Fruit fly (Drosophila melanogaster) whole organism, embryonic: ENCODE data around the gene CG46307.

ENCODE experiments used
- B-H1 ChIP-seq: fragments of 200-800 bp; sonication (Bioruptor generic); IDR thresholded peaks from 3 replicates; pipeline ENCODE4 v1.3.6; 2022; ENCODE audit warnings: missing biosample characterization, missing genetic modification characterization
- B-H2 ChIP-seq: fragments of 200-800 bp; sonication (Bioruptor generic); optimal IDR thresholded peaks from 2 replicates; lab custom pipeline; 2018; ENCODE audit warnings: missing biosample characterization, mild to moderate bottlenecking, missing genetic modification characterization
- CG1233 ChIP-seq: fragments of 200-800 bp; sonication (Bioruptor generic); optimal IDR thresholded peaks from 4 replicates; lab custom pipeline; 2018; ENCODE audit warnings: missing biosample characterization, mild to moderate bottlenecking, missing genetic modification characterization
- CG12744 ChIP-seq: fragments of 200-800 bp; sonication (Bioruptor generic); optimal IDR thresholded peaks from 2 replicates; lab custom pipeline; 2016; ENCODE audit warnings: missing biosample characterization, missing genetic modification characterization
- CG15073 ChIP-seq: fragments of 200-800 bp; sonication (Bioruptor generic); optimal IDR thresholded peaks from 2 replicates; lab custom pipeline; 2016; ENCODE audit warnings: missing biosample characterization, missing genetic modification characterization
- CG15479 ChIP-seq: fragments of 200-800 bp; sonication (Bioruptor generic); optimal IDR thresholded peaks from 3 replicates; lab custom pipeline; 2019; ENCODE audit warnings: missing biosample characterization, mild to moderate bottlenecking, missing genetic modification characterization, moderate library complexity
- CG17612 ChIP-seq: fragments of 200-800 bp; sonication (Bioruptor generic); IDR thresholded peaks from 2 replicates; pipeline ENCODE4 v1.3.6; 2022; ENCODE audit warnings: missing biosample characterization, missing genetic modification characterization
- CG17829 ChIP-seq: fragments of 200-800 bp; optimal IDR thresholded peaks from 2 replicates; lab custom pipeline; 2019; ENCODE audit warnings: missing biosample characterization, mild to moderate bottlenecking, missing genetic modification characterization, moderate library complexity
- CG18476 ChIP-seq: fragments of 200-800 bp; sonication (Bioruptor generic); optimal IDR thresholded peaks from 2 replicates; lab custom pipeline; 2016; ENCODE audit warnings: missing biosample characterization, mild to moderate bottlenecking, missing genetic modification characterization
- CG18764 ChIP-seq: fragments of 200-800 bp; sonication (Bioruptor generic); optimal IDR thresholded peaks from 3 replicates; lab custom pipeline; 2016; ENCODE audit warnings: missing biosample characterization, missing genetic modification characterization
- CG2678 ChIP-seq: fragments of 200-800 bp; sonication (Bioruptor generic); optimal IDR thresholded peaks from 3 replicates; lab custom pipeline; 2019; ENCODE audit warnings: missing biosample characterization, mild to moderate bottlenecking, missing genetic modification characterization, moderate library complexity
- CG5180 ChIP-seq: fragments of 200-800 bp; sonication (Bioruptor generic); optimal IDR thresholded peaks from 3 replicates; lab custom pipeline; 2017; ENCODE audit warnings: missing biosample characterization, missing genetic modification characterization, mild to moderate bottlenecking, moderate library complexity, missing genetic modification reagents
- CG6654 ChIP-seq: fragments of 200-800 bp; sonication (Bioruptor generic); optimal IDR thresholded peaks from 2 replicates; lab custom pipeline; 2017; ENCODE audit warnings: missing biosample characterization, mild to moderate bottlenecking, missing genetic modification characterization
- CG7839 ChIP-seq: fragments of 200-800 bp; sonication (Bioruptor generic); optimal IDR thresholded peaks from 3 replicates; lab custom pipeline; 2018; ENCODE audit warnings: missing biosample characterization, mild to moderate bottlenecking, missing genetic modification characterization, moderate library complexity
- CG8359 ChIP-seq: fragments of 200-800 bp; sonication (Bioruptor generic); optimal IDR thresholded peaks from 2 replicates; lab custom pipeline; 2017; ENCODE audit warnings: missing biosample characterization, mild to moderate bottlenecking, missing genetic modification characterization, borderline replicate concordance
- CG8478 ChIP-seq: fragments of >200 bp; optimal IDR thresholded peaks from 2 replicates; lab custom pipeline; 2018
- CG8944 ChIP-seq: fragments of 200-800 bp; sonication (Bioruptor generic); optimal IDR thresholded peaks from 3 replicates; lab custom pipeline; 2016; ENCODE audit warnings: missing biosample characterization, missing genetic modification characterization
- Chrac-16 ChIP-seq: fragments of 200-800 bp; sonication (Bioruptor generic); optimal IDR thresholded peaks from 3 replicates; lab custom pipeline; 2016; ENCODE audit warnings: missing biosample characterization, missing genetic modification characterization
- Dad ChIP-seq: fragments of 200-800 bp; sonication (Bioruptor generic); optimal IDR thresholded peaks from 3 replicates; lab custom pipeline; 2016; ENCODE audit warnings: missing biosample characterization, missing genetic modification characterization
- Dek ChIP-seq: fragments of 200-800 bp; sonication (Bioruptor generic); optimal IDR thresholded peaks from 3 replicates; lab custom pipeline; 2019; ENCODE audit warnings: missing biosample characterization, mild to moderate bottlenecking, missing genetic modification characterization, moderate library complexity
- Fer2 ChIP-seq: fragments of 200-800 bp; sonication (Bioruptor generic); optimal IDR thresholded peaks from 2 replicates; lab custom pipeline; 2018; ENCODE audit warnings: missing biosample characterization, mild to moderate bottlenecking, missing genetic modification characterization, moderate library complexity
- HHEX ChIP-seq: fragments of 200-800 bp; sonication (Bioruptor generic); optimal IDR thresholded peaks from 3 replicates; lab custom pipeline; 2017; ENCODE audit warnings: missing biosample characterization, mild to moderate bottlenecking, missing genetic modification characterization, missing genetic modification reagents
- HLH3B ChIP-seq: fragments of 200-800 bp; sonication (Bioruptor generic); IDR thresholded peaks from 2 replicates; pipeline ENCODE4 v1.3.6; 2022; ENCODE audit warnings: missing biosample characterization, missing genetic modification characterization
- Optix ChIP-seq: fragments of 200-800 bp; sonication (Bioruptor generic); IDR thresholded peaks from 3 replicates; pipeline ENCODE4 v1.3.6; 2022; ENCODE audit warnings: missing biosample characterization, missing genetic modification characterization
- Rx ChIP-seq: fragments of 200-800 bp; sonication (Bioruptor generic); IDR thresholded peaks from 2 replicates; pipeline ENCODE4 v1.3.6; 2022; ENCODE audit warnings: missing biosample characterization, missing genetic modification characterization
- Sin3A ChIP-seq: fragments of >200 bp; optimal IDR thresholded peaks from 2 replicates; lab custom pipeline; 2018
- Six4 ChIP-seq: fragments of 200-800 bp; sonication (Bioruptor generic); optimal IDR thresholded peaks from 2 replicates; lab custom pipeline; 2016; ENCODE audit warnings: missing biosample characterization, missing genetic modification characterization
- Ssrp ChIP-seq: fragments of 200-800 bp; sonication (Bioruptor generic); optimal IDR thresholded peaks from 2 replicates; lab custom pipeline; 2018; ENCODE audit warnings: missing biosample characterization, mild to moderate bottlenecking, missing genetic modification characterization, moderate library complexity
- Xbp1 ChIP-seq: fragments of 200-800 bp; sonication (Bioruptor generic); optimal IDR thresholded peaks from 3 replicates; lab custom pipeline; 2016; ENCODE audit warnings: missing biosample characterization, mild to moderate bottlenecking, missing genetic modification characterization
- az2 ChIP-seq: fragments of 200-800 bp; sonication (Bioruptor generic); optimal IDR thresholded peaks from 3 replicates; lab custom pipeline; 2016; ENCODE audit warnings: missing biosample characterization, missing genetic modification characterization
- chinmo ChIP-seq: fragments of 200-800 bp; sonication (Bioruptor generic); IDR thresholded peaks from 4 replicates; pipeline ENCODE4 v1.3.6; 2022; ENCODE audit warnings: missing biosample characterization, missing genetic modification characterization; ENCODE audit not compliant: partially characterized antibody
- chm ChIP-seq: fragments of 200-800 bp; sonication (Bioruptor generic); IDR thresholded peaks from 2 replicates; pipeline ENCODE4 v1.3.6; 2022; ENCODE audit warnings: missing biosample characterization, missing genetic modification characterization
- corto ChIP-seq: fragments of 200-800 bp; sonication (Bioruptor generic); optimal IDR thresholded peaks from 2 replicates; lab custom pipeline; 2016; ENCODE audit warnings: missing biosample characterization, mild to moderate bottlenecking, missing genetic modification characterization, moderate library complexity
- fd3F ChIP-seq: fragments of 200-800 bp; sonication (Bioruptor generic); optimal IDR thresholded peaks from 2 replicates; lab custom pipeline; 2018; ENCODE audit warnings: missing biosample characterization, mild to moderate bottlenecking, missing genetic modification characterization, moderate library complexity
- grn ChIP-seq: fragments of 200-800 bp; sonication (Bioruptor generic); optimal IDR thresholded peaks from 3 replicates; lab custom pipeline; 2017; ENCODE audit warnings: missing biosample characterization, missing genetic modification characterization
- gsb-n ChIP-seq: fragments of 200-800 bp; sonication (Bioruptor generic); optimal IDR thresholded peaks from 3 replicates; lab custom pipeline; 2018; ENCODE audit warnings: missing biosample characterization, mild to moderate bottlenecking, missing genetic modification characterization
- mld ChIP-seq: fragments of 200-800 bp; sonication (Bioruptor generic); IDR thresholded peaks from 3 replicates; pipeline ENCODE4 v1.3.6; 2022; ENCODE audit warnings: missing biosample characterization, missing genetic modification characterization; ENCODE audit not compliant: partially characterized antibody
- pan ChIP-seq, 4 experiments: fragments of >200 bp in 3 of 4; fragments of 200-800 bp in 1 of 4; sonication (Bioruptor generic) in 1 of 4; optimal IDR thresholded peaks in 3 of 4; IDR thresholded peaks in 1 of 4; 2 replicates each; pipeline versions ENCODE4 v1.3.6 to Lab custom; 2017 to 2022; ENCODE audit warnings: missing biosample characterization in 2 of 4, missing genetic modification characterization in 2 of 4, mixed read lengths in 1 of 4
- pfk ChIP-seq: fragments of 200-800 bp; sonication (Bioruptor generic); optimal IDR thresholded peaks from 2 replicates; lab custom pipeline; 2018; ENCODE audit warnings: missing biosample characterization, mild to moderate bottlenecking, missing genetic modification characterization, moderate library complexity
- rib ChIP-seq: fragments of 200-800 bp; sonication (Bioruptor generic); IDR thresholded peaks from 2 replicates; pipeline ENCODE4 v1.3.6; 2022; ENCODE audit warnings: missing biosample characterization, missing genetic modification characterization
- ro ChIP-seq: fragments of 200-800 bp; sonication (Bioruptor generic); IDR thresholded peaks from 2 replicates; pipeline ENCODE4 v1.3.6; 2022; ENCODE audit warnings: missing biosample characterization, missing genetic modification characterization
- sens-2 ChIP-seq: fragments of 200-800 bp; sonication (Bioruptor generic); IDR thresholded peaks from 2 replicates; pipeline ENCODE4 v1.3.6; 2022; ENCODE audit warnings: missing biosample characterization, missing genetic modification characterization
- seq ChIP-seq: fragments of 200-800 bp; sonication (Bioruptor generic); IDR thresholded peaks from 2 replicates; pipeline ENCODE4 v1.3.6; 2022; ENCODE audit warnings: missing biosample characterization, missing genetic modification characterization
- sim ChIP-seq: fragments of 200-800 bp; sonication (Bioruptor generic); IDR thresholded peaks from 2 replicates; pipeline ENCODE4 v1.3.6; 2022; ENCODE audit warnings: missing biosample characterization, missing genetic modification characterization
- sna ChIP-seq: fragments of 200-800 bp; sonication (Bioruptor generic); IDR thresholded peaks from 2 replicates; pipeline ENCODE4 v1.3.6; 2022; ENCODE audit warnings: missing biosample characterization, missing genetic modification characterization; ENCODE audit not compliant: partially characterized antibody
- sqz ChIP-seq: fragments of 200-800 bp; sonication (Bioruptor generic); optimal IDR thresholded peaks from 3 replicates; lab custom pipeline; 2018; ENCODE audit warnings: missing biosample characterization, mild to moderate bottlenecking, missing genetic modification characterization
- vfl ChIP-seq: fragments of 200-800 bp; sonication (Bioruptor generic); optimal IDR thresholded peaks from 2 replicates; lab custom pipeline; 2016; ENCODE audit warnings: missing biosample characterization, missing genetic modification characterization
- yki ChIP-seq: fragments of >200 bp; optimal IDR thresholded peaks from 3 replicates; lab custom pipeline; 2018
- zfh2 ChIP-seq: fragments of 200-800 bp; sonication (Bioruptor generic); optimal IDR thresholded peaks from 2 replicates; lab custom pipeline; 2016; ENCODE audit warnings: missing biosample characterization, missing genetic modification characterization

CG46307 gene

dm6 chr2L:21156156-21157040 is 52.0 kb downstream of the CG46307 start, which contains the start of the genes Mpp6 and E2f2 (continued):
- TF ChIP-seq pan (optimal IDR thresholded peaks at IDR 0.05; lab: Kevin White, UChicago) (no peak), pan (GFP tag; optimal IDR thresholded peaks at IDR 0.05 in 1 of 2, IDR thresholded peaks at IDR 0.05 in 1 of 2) (peak in 1 of 2 experiments; percentile 48), sim (GFP tag; lab: Robert Waterston, UW) (peak; percentile 34; the same call in 1 of the 2 replicates), mld (GFP tag; lab: Robert Waterston, UW) (peak; percentile 84), Sin3A (lab: Kevin White, UChicago) (peak; percentile 1), Ssrp (tag; lab: Kevin White, UChicago) (no peak), HLH3B (GFP tag; lab: Robert Waterston, UW) (no peak), zfh2 (GFP tag; lab: Kevin White, UChicago) (peak; percentile 42), pfk (no peak), CG5180 (GFP tag; lab: Kevin White, UChicago) (no peak), CG8944 (GFP tag; lab: Kevin White, UChicago) (no peak), grn (GFP tag; lab: Kevin White, UChicago) (no peak), B-H1 (GFP tag; lab: Robert Waterston, UW) (no peak), Rx (GFP tag; lab: Robert Waterston, UW) (no peak), CG12744 (GFP tag; lab: Kevin White, UChicago) (no peak), az2 (GFP tag; lab: Kevin White, UChicago) (no peak), CG15073 (GFP tag; lab: Kevin White, UChicago) (no peak), Xbp1 (peak; percentile 22), CG8478 (lab: Kevin White, UChicago) (no peak), Chrac-16 (GFP tag; lab: Kevin White, UChicago) (no peak), B-H2 (GFP tag; lab: Kevin White, UChicago) (peak; percentile 61), CG17612 (GFP tag; lab: Robert Waterston, UW) (peak; percentile 3; the same call in 1 of the 2 replicates), Optix (no peak), CG2678 (tag; lab: Kevin White, UChicago) (no peak), sna (GFP tag; lab: Robert Waterston, UW) (peak; percentile 63), CG7839 (tag; lab: Kevin White, UChicago) (peak; percentile 7), fd3F (GFP tag; lab: Kevin White, UChicago) (no peak), CG18476 (no peak), sens-2 (GFP tag; lab: Robert Waterston, UW) (no peak), HHEX (GFP tag; lab: Kevin White, UChicago) (no peak), CG18764 (GFP tag; lab: Kevin White, UChicago) (no peak), CG17829 (tag; lab: Kevin White, UChicago) (peak; percentile 5), Fer2 (tag; lab: Kevin White, UChicago) (no peak), Dek (tag; lab: Kevin White, UChicago) (no peak), yki (lab: Kevin White, UChicago) (no peak), CG8359 (GFP tag; lab: Kevin White, UChicago) (no peak), seq (GFP tag; lab: Robert Waterston, UW) (0 out of 2 replicates have a peak, but pooled peaks have one; percentile 25), gsb-n (tag; lab: Kevin White, UChicago) (no peak), Six4 (GFP tag; lab: Kevin White, UChicago) (no peak), rib (GFP tag; lab: Robert Waterston, UW) (no peak), CG1233 (GFP tag; lab: Kevin White, UChicago) (no peak), chinmo (GFP tag; lab: Robert Waterston, UW) (peak; percentile 80; the same call in 2 of the 4 replicates), CG15479 (GFP tag; lab: Kevin White, UChicago) (no peak), Dad (GFP tag; lab: Kevin White, UChicago) (peak; percentile 1), sqz (peak; percentile 54), ro (GFP tag; lab: Robert Waterston, UW) (no peak), CG6654 (GFP tag; lab: Kevin White, UChicago) (no peak), corto (GFP tag; lab: Kevin White, UChicago) (no peak), chm (GFP tag; lab: Robert Waterston, UW) (no peak), vfl (peak; percentile 4)
